Worm (Caenorhabditis elegans) whole organism, L1 larva: ENCODE results near the gene D2096.11.
"Not testable (repeated sequence)": the region's sequence is repeated elsewhere in the genome, so short reads cannot be mapped to it uniquely, and the experiment has no call there.

Experiments
- C04F5.9 ChIP-seq: sonication (generic microtip); optimal IDR thresholded peaks from 2 replicates; lab custom pipeline; 2016; ENCODE audit warnings: missing genetic modification characterization, missing compliant biosample characterization
- C34B4.2 ChIP-seq: sonication (generic microtip); optimal IDR thresholded peaks from 2 replicates; lab custom pipeline; 2017; ENCODE audit warnings: mild to moderate bottlenecking, missing genetic modification characterization, missing compliant biosample characterization
- F16B12.6 ChIP-seq: fragments of 150-350 bp; optimal IDR thresholded peaks from 2 replicates; lab custom pipeline; 2014; ENCODE audit warnings: missing biosample characterization, missing genetic modification characterization
- aha-1 ChIP-seq: fragments of 150-350 bp; optimal IDR thresholded peaks from 2 replicates; lab custom pipeline; 2014; ENCODE audit warnings: missing biosample characterization, missing genetic modification characterization
- alr-1 ChIP-seq: fragments of 200-800 bp; sonication (Bioruptor generic); optimal IDR thresholded peaks from 2 replicates; lab custom pipeline; 2018; ENCODE audit warnings: borderline replicate concordance, mild to moderate bottlenecking, missing genetic modification characterization, missing compliant biosample characterization
- blmp-1 ChIP-seq: fragments of 150-350 bp; optimal IDR thresholded peaks from 2 replicates; lab custom pipeline; 2014; ENCODE audit warnings: missing biosample characterization, missing genetic modification characterization
- ceh-82 ChIP-seq, 3 experiments: fragments of 150-350 bp in 1 of 3; sonication (generic microtip) in 2 of 3; optimal IDR thresholded peaks; 2 replicates each; lab custom pipeline; 2014 to 2017; ENCODE audit warnings: missing biosample characterization in 3 of 3, missing genetic modification characterization in 3 of 3
- ceh-88 ChIP-seq: fragments of 200-800 bp; sonication (Bioruptor generic); IDR thresholded peaks from 2 replicates; pipeline ENCODE4 v1.3.6; 2022; ENCODE audit warnings: missing genetic modification characterization, missing compliant biosample characterization
- ces-1 ChIP-seq: fragments of 150-350 bp; optimal IDR thresholded peaks from 2 replicates; lab custom pipeline; 2014; ENCODE audit warnings: missing biosample characterization, missing genetic modification reagents, missing genetic modification characterization
- dpl-1 ChIP-seq, 3 experiments: fragments of 150-350 bp in 2 of 3; sonication (generic microtip) in 1 of 3; optimal IDR thresholded peaks; 2 replicates each; lab custom pipeline; 2014 to 2017; ENCODE audit warnings: missing biosample characterization in 3 of 3, missing genetic modification characterization in 3 of 3, missing genetic modification reagents in 3 of 3
- efl-1 ChIP-seq, 4 experiments: fragments of 150-350 bp; optimal IDR thresholded peaks in 3 of 4; peaks in 1 of 4; 1 replicate in 1 of 4; 2 replicates in 3 of 4; lab custom pipeline; 2014; ENCODE audit warnings: missing biosample characterization in 2 of 4, missing genetic modification characterization in 2 of 4, missing genetic modification reagents in 2 of 4
- elt-2 ChIP-seq: sonication (generic microtip); optimal IDR thresholded peaks from 2 replicates; lab custom pipeline; 2016; ENCODE audit warnings: missing genetic modification characterization, mild to moderate bottlenecking, inconsistent platforms, missing compliant biosample characterization, missing genetic modification reagents
- fkh-10 ChIP-seq: sonication (generic microtip); optimal IDR thresholded peaks from 2 replicates; lab custom pipeline; 2017; ENCODE audit warnings: missing biosample characterization, missing genetic modification reagents, missing genetic modification characterization
- fos-1 ChIP-seq: fragments of 150-350 bp; optimal IDR thresholded peaks from 2 replicates; lab custom pipeline; 2014; ENCODE audit warnings: missing biosample characterization, missing genetic modification characterization
- grh-1 ChIP-seq: fragments of 200-800 bp; sonication (Bioruptor generic); IDR thresholded peaks from 2 replicates; pipeline ENCODE4 v1.3.6; 2022; ENCODE audit warnings: missing genetic modification reagents, missing genetic modification characterization, missing compliant biosample characterization
- hlh-17 ChIP-seq: fragments of 200-800 bp; sonication (Bioruptor generic); optimal IDR thresholded peaks from 2 replicates; lab custom pipeline; 2018; ENCODE audit warnings: missing genetic modification characterization, mild to moderate bottlenecking, missing compliant biosample characterization, moderate library complexity, borderline replicate concordance
- hpl-2 ChIP-seq: fragments of 150-350 bp; optimal IDR thresholded peaks from 2 replicates; lab custom pipeline; 2014; ENCODE audit warnings: missing biosample characterization, missing genetic modification reagents, missing genetic modification characterization
- irx-1 ChIP-seq: sonication (generic microtip); optimal IDR thresholded peaks from 2 replicates; lab custom pipeline; 2016; ENCODE audit warnings: missing genetic modification characterization, missing compliant biosample characterization
- lin-15B ChIP-seq: fragments of 150-350 bp; sonication (generic microtip); optimal IDR thresholded peaks from 3 replicates; lab custom pipeline; 2014; ENCODE audit warnings: missing biosample characterization, missing genetic modification characterization
- lin-35 ChIP-seq, 2 experiments: fragments of 150-350 bp; optimal IDR thresholded peaks; 2 replicates each; lab custom pipeline; 2014; ENCODE audit warnings: missing biosample characterization in 2 of 2, missing genetic modification characterization in 2 of 2, missing genetic modification reagents in 2 of 2
- lin-39 ChIP-seq: fragments of 150-350 bp; optimal IDR thresholded peaks from 2 replicates; lab custom pipeline; 2014; ENCODE audit warnings: missing biosample characterization, missing genetic modification reagents, missing genetic modification characterization
- lir-3 ChIP-seq: sonication (generic microtip); optimal IDR thresholded peaks from 2 replicates; lab custom pipeline; 2016; ENCODE audit warnings: mild to moderate bottlenecking, missing genetic modification characterization, moderate library complexity, missing compliant biosample characterization; ENCODE audit not compliant: poor library complexity
- mep-1 ChIP-seq: fragments of 150-350 bp; optimal IDR thresholded peaks from 2 replicates; lab custom pipeline; 2014; ENCODE audit warnings: missing biosample characterization, missing genetic modification characterization
- nhr-11 ChIP-seq: fragments of 150-350 bp; optimal IDR thresholded peaks from 2 replicates; lab custom pipeline; 2014; ENCODE audit warnings: missing biosample characterization, missing genetic modification characterization
- nhr-12 ChIP-seq: sonication (generic microtip); optimal IDR thresholded peaks from 2 replicates; lab custom pipeline; 2017; ENCODE audit warnings: missing biosample characterization, missing genetic modification characterization
- nhr-19 ChIP-seq: fragments of 200-800 bp; sonication (Bioruptor generic); conservative IDR thresholded peaks from 2 replicates; pipeline ENCODE4 v1.3.6; 2022; ENCODE audit warnings: missing genetic modification characterization, missing compliant biosample characterization
- nhr-71 ChIP-seq: sonication (generic microtip); optimal IDR thresholded peaks from 2 replicates; lab custom pipeline; 2016; ENCODE audit warnings: mild to moderate bottlenecking, missing genetic modification characterization, moderate library complexity, missing compliant biosample characterization
- nhr-84 ChIP-seq: sonication (generic microtip); optimal IDR thresholded peaks from 2 replicates; lab custom pipeline; 2017; ENCODE audit warnings: missing biosample characterization, missing genetic modification characterization
- nhr-85 ChIP-seq: sonication (generic microtip); peaks from one replicate; lab custom pipeline; 2016; ENCODE audit warnings: missing genetic modification characterization, inconsistent platforms, missing compliant biosample characterization
- snpc-4 ChIP-seq: fragments of 150-350 bp; optimal IDR thresholded peaks from 2 replicates; lab custom pipeline; 2014; ENCODE audit warnings: missing biosample characterization, missing genetic modification characterization
- snu-23 ChIP-seq: sonication (generic microtip); optimal IDR thresholded peaks from 2 replicates; lab custom pipeline; 2016; ENCODE audit warnings: missing genetic modification characterization, missing compliant biosample characterization
- sup-37 ChIP-seq: fragments of 200-800 bp; sonication (Bioruptor generic); optimal IDR thresholded peaks from 2 replicates; lab custom pipeline; 2018; ENCODE audit warnings: mild to moderate bottlenecking, missing genetic modification characterization, missing compliant biosample characterization
- swsn-7 ChIP-seq: sonication (generic microtip); optimal IDR thresholded peaks from 2 replicates; lab custom pipeline; 2016; ENCODE audit warnings: missing genetic modification characterization, missing compliant biosample characterization
- unc-30 ChIP-seq: sonication (generic microtip); optimal IDR thresholded peaks from 2 replicates; lab custom pipeline; 2017; ENCODE audit warnings: missing biosample characterization, missing genetic modification characterization
- unc-86 ChIP-seq: sonication (generic microtip); optimal IDR thresholded peaks from 2 replicates; lab custom pipeline; 2016; ENCODE audit warnings: missing genetic modification characterization, missing compliant biosample characterization
- vab-15 ChIP-seq: sonication (generic microtip); optimal IDR thresholded peaks from 2 replicates; lab custom pipeline; 2017; ENCODE audit warnings: missing genotype, mild to moderate bottlenecking, missing genetic modification characterization, missing compliant biosample characterization
- xbp-1 ChIP-seq: sonication (generic microtip); optimal IDR thresholded peaks from 2 replicates; lab custom pipeline; 2016; ENCODE audit warnings: missing genetic modification characterization, missing compliant biosample characterization
- zag-1 ChIP-seq: fragments of 150-350 bp; optimal IDR thresholded peaks from 2 replicates; lab custom pipeline; 2014; ENCODE audit warnings: missing biosample characterization, missing genetic modification characterization

D2096.11 gene

ce11 chrIV:8357299-8357698, 36.7 kb downstream of the D2096.11 start:
- TF ChIP-seq snu-23 (GFP tag; lab: Kevin White, UChicago) (no peak), efl-1 (optimal IDR thresholded peaks at IDR 0.05; lab: Kevin White, UChicago) (no peak), efl-1 (GFP tag; optimal IDR thresholded peaks at IDR 0.05 in 1 of 2; lab: Kevin White, UChicago) (peak in 1 of 2 experiments; percentile 81)

ce11 chrIV:8355592-8355991, 38.4 kb downstream of the D2096.11 start, which contains the start of the genes F17E9.2 and col-116:
F17E9.2 (plus strand) TSS chrIV:8355892.
col-116 (plus strand) TSS chrIV:8355906.
- no peak for TF ChIP-seq snpc-4 (tag; lab: Kevin White, UChicago)
- no peak for TF ChIP-seq unc-86 (tag; lab: Kevin White, UChicago)
- no peak for TF ChIP-seq efl-1 (optimal IDR thresholded peaks at IDR 0.05; lab: Kevin White, UChicago)
- TF ChIP-seq efl-1 (GFP tag; optimal IDR thresholded peaks at IDR 0.05 in 1 of 2; lab: Kevin White, UChicago): peak in 1 of 2 experiments; percentile 60
- no peak for TF ChIP-seq nhr-11 (tag; lab: Kevin White, UChicago)
- TF ChIP-seq swsn-7 (tag; lab: Kevin White, UChicago): no peak

- TF ChIP-seq snu-23 (GFP tag; lab: Kevin White, UChicago) (no peak), hpl-2 (no peak), lin-35 (GFP tag; optimal IDR thresholded peaks at IDR 0.05; lab: Kevin White, UChicago) (no peak), blmp-1 (no peak), nhr-84 (tag; lab: Kevin White, UChicago) (no peak), sup-37 (GFP tag; lab: Kevin White, UChicago) (no peak)
Measured at ce11 chrIV:8354572-8354971, 39.4 kb downstream of the D2096.11 start, which contains the start of gene F17E9.3. F17E9.3 (plus strand) TSS chrIV:8354872.

ce11 chrIV:8352036-8352435, 42.0 kb downstream of the D2096.11 start, which contains the start of gene F17E9.16:
F17E9.16 (plus strand) TSS chrIV:8352336.
- not testable (repeated sequence) for TF ChIP-seq ceh-82 (tag; optimal IDR thresholded peaks at IDR 0.05; lab: Kevin White, UChicago); zag-1; ces-1 (GFP tag; lab: Kevin White, UChicago)

- TF ChIP-seq F16B12.6 (tag; lab: Kevin White, UChicago): no peak
- TF ChIP-seq hpl-2: no peak
- TF ChIP-seq mep-1 (tag; lab: Kevin White, UChicago): no peak
- no peak for TF ChIP-seq grh-1
- TF ChIP-seq irx-1 (tag; lab: Kevin White, UChicago): no peak
- TF ChIP-seq aha-1: no peak
- TF ChIP-seq lin-15B (tag; lab: Kevin White, UChicago): no peak
- no peak for TF ChIP-seq lir-3 (tag; lab: Kevin White, UChicago)
- TF ChIP-seq lin-39 (tag; lab: Kevin White, UChicago): no peak
- no peak for TF ChIP-seq fkh-10 (GFP tag; lab: Kevin White, UChicago)
- TF ChIP-seq unc-30: no peak
- no peak for TF ChIP-seq sup-37 (GFP tag; lab: Kevin White, UChicago)
- no peak for TF ChIP-seq blmp-1
- no peak for TF ChIP-seq fos-1 (tag; lab: Kevin White, UChicago)
- no peak for TF ChIP-seq zag-1
- no peak for TF ChIP-seq C04F5.9 (tag; lab: Kevin White, UChicago)
- TF ChIP-seq hlh-17 (GFP tag; lab: Kevin White, UChicago): no peak
- TF ChIP-seq xbp-1: no peak
- TF ChIP-seq alr-1 (tag; lab: Kevin White, UChicago): no peak
- TF ChIP-seq elt-2 (tag; lab: Kevin White, UChicago): no peak
Measured at ce11 chrIV:8348073-8348472, 45.9 kb downstream of the D2096.11 start, which contains the start of gene F17E9.4. F17E9.4 (plus strand) TSS chrIV:8348373.

ce11 chrIV:8347051-8347450, 47.0 kb downstream of the D2096.11 start, which contains the start of the genes F17E9.18 and F17E9.15:
F17E9.18 (minus strand) TSS chrIV:8347151.
F17E9.15 (plus strand) TSS chrIV:8347418.
- TF ChIP-seq ceh-88: no peak
- no peak for TF ChIP-seq fkh-10 (GFP tag; lab: Kevin White, UChicago)
- TF ChIP-seq nhr-12 (tag; lab: Kevin White, UChicago): no peak
- TF ChIP-seq nhr-85 (tag; lab: Kevin White, UChicago): no peak
- no peak for TF ChIP-seq vab-15 (tag; lab: Kevin White, UChicago)
- TF ChIP-seq mep-1 (tag; lab: Kevin White, UChicago): no peak
- no peak for TF ChIP-seq C34B4.2 (tag; lab: Kevin White, UChicago)
- no peak for TF ChIP-seq dpl-1 (GFP tag; optimal IDR thresholded peaks at IDR 0.05; lab: Kevin White, UChicago)
- TF ChIP-seq nhr-19: no peak
- TF ChIP-seq lin-39 (tag; lab: Kevin White, UChicago): no peak
- no peak for TF ChIP-seq nhr-71 (tag; lab: Kevin White, UChicago)
